Worm (Caenorhabditis elegans) whole organism, L1 larva: ENCODE measurements around the gene bnc-1.

Experiments used
- ama-1 ChIP-seq: fragments of 150-350 bp; optimal IDR thresholded peaks from 2 replicates; lab custom pipeline; 2014
- ceh-8 ChIP-seq: fragments of 200-800 bp; sonication (Bioruptor generic); optimal IDR thresholded peaks from 2 replicates; lab custom pipeline; 2018; ENCODE audit warnings: mild to moderate bottlenecking, missing genetic modification characterization, moderate library complexity, missing compliant biosample characterization
- nhr-77 ChIP-seq: fragments of 150-350 bp; optimal IDR thresholded peaks from 2 replicates; lab custom pipeline; 2014; ENCODE audit warnings: missing biosample characterization, missing genetic modification characterization
- tbx-2 ChIP-seq: sonication (generic microtip); optimal IDR thresholded peaks from 2 replicates; lab custom pipeline; 2016; ENCODE audit warnings: missing genetic modification characterization, missing compliant biosample characterization
- tlp-1 ChIP-seq: fragments of 150-350 bp; optimal IDR thresholded peaks from 2 replicates; lab custom pipeline; 2014; ENCODE audit warnings: missing biosample characterization, missing genetic modification characterization
- unc-62 ChIP-seq: fragments of 150-350 bp; optimal IDR thresholded peaks from 2 replicates; lab custom pipeline; 2014; ENCODE audit warnings: missing biosample characterization, missing genetic modification reagents, missing genetic modification characterization
- vab-15 ChIP-seq: sonication (generic microtip); optimal IDR thresholded peaks from 2 replicates; lab custom pipeline; 2017; ENCODE audit warnings: missing genotype, mild to moderate bottlenecking, missing genetic modification characterization, missing compliant biosample characterization
- xbp-1 ChIP-seq: sonication (generic microtip); optimal IDR thresholded peaks from 2 replicates; lab custom pipeline; 2016; ENCODE audit warnings: missing genetic modification characterization, missing compliant biosample characterization

DNA sequence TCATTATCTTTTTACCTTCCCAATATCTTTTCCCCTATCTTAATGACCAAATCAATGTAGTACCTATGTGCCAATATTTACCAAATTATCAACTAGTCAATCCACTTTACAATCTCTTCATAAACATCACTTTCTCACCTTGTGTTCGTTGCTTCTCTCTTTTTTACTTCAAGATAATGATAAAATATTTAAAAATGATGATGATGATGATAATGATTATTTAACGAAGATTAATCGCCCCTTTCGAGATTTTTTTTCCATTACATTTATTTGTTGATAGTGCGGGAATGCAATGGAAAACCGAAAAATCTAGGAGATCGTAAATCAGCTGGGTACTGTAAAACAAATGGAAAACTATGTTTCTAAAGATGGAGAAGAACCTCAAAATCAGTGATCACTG is 17.2 kb upstream of the bnc-1 start:
- TF ChIP-seq ama-1 (lab: Kevin White, UChicago) (no peak), unc-62 (GFP tag; lab: Kevin White, UChicago) (no peak), tlp-1 (tag; lab: Kevin White, UChicago) (no peak), xbp-1 (tag; lab: Kevin White, UChicago) (no peak), nhr-77 (no peak), tbx-2 (tag; lab: Kevin White, UChicago) (peak; percentile 9), ceh-8 (no peak), vab-15 (tag; lab: Kevin White, UChicago) (no peak)
